Fruit fly (Drosophila melanogaster) S2 (cell line): ENCODE measurements around the gene Dok.

Experiments
- CG8478 ChIP-seq: fragments of >200 bp; optimal IDR thresholded peaks from 2 replicates; lab custom pipeline; 2018
- CTCF ChIP-seq, 2 experiments: fragments of >200 bp; optimal IDR thresholded peaks; 2 replicates each; lab custom pipeline; 2018

Gene Dok

DNA sequence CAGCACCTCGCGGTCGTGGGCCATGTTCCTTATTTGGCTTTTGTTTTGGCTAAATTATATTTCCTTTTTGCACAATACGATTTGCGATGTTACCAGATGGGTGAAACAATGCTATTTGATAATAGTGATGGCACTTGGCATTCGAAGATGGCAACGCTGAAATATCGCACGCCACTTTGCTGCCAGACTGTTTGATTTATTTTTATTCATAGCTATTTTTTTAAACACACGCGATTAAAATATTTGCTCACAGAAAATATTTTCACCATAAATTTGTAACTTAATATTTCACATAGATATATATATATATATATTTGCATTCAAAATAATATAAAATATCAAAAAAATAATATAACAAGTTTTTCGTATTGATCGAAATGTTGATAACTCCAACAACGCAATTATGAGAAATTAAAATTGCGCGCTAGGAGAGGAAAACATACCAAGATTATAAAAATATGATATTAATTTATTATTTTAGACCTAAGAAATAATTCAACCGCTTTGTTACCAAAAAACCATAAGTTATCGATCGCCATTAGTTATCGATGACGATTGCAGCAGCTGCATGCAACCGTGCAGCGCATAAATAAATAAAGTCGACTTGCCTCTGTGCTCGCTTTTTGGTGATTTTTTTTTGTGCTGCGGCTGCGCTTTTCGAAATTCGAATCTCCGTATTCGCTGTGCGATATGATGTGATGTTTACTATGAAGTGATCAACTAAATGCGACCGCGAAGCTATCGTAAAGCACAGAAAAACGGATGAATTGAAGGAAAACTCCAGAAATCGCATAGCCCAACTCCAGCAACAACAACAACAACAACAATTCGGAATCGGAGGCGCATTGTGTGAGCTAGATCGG is at the start of gene Dok, which contains the start of gene Atg5:
Gene Dok (plus strand): TSS at position 566 of the 863 bp plus-strand sequence.
Gene Atg5 (minus strand): TSS at position 122 of the 863 bp plus-strand sequence.
- peak in 1 of 2 experiments; percentile 26 for TF ChIP-seq CTCF (optimal IDR thresholded peaks at IDR 0.05; lab: Kevin White, UChicago)
- TF ChIP-seq CG8478 (lab: Kevin White, UChicago), result no peak

DNA sequence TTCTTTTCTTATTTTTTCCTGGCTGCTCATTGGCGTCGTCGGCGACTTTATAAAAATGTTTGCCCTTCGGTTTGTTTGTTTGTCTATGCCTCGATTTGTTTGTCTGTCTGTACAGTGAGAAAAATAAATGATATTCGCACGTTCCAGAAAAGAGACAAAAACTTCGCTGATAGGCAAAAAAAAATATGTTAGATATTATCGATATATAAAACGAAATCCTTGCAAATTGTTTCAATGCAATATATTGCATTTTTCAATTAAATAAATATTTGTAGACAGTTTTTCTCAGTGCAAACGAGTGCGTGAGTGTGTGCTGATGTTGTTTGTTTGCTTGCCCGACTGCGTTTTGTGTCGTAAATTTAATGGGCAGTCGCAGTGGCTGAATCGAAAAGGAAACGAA is 47.0 kb upstream of the Dok start:
- no peak for TF ChIP-seq CTCF (optimal IDR thresholded peaks at IDR 0.05; lab: Kevin White, UChicago)
- TF ChIP-seq CG8478 (lab: Kevin White, UChicago), result no peak

DNA sequence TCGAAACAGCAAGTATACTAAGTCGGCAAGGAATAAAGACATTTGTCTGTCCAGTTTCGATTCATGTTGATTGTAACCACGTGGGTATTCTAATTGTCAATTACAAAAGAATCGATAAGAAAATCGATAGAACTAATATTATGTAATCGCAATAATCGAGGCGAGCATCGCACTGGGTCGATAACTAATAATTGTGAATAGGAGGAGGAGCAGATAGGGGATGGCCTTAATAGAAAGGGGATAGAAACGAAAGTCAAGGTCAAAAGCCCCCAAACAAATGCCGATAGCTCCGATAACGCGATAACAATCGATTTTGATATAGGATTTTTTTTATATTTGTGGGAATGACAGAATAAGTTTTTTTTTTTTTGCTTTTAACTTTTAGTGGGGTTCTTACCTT is 39.0 kb upstream of the Dok start:
- no peak for TF ChIP-seq CTCF (optimal IDR thresholded peaks at IDR 0.05; lab: Kevin White, UChicago)
- no peak for TF ChIP-seq CG8478 (lab: Kevin White, UChicago)

DNA sequence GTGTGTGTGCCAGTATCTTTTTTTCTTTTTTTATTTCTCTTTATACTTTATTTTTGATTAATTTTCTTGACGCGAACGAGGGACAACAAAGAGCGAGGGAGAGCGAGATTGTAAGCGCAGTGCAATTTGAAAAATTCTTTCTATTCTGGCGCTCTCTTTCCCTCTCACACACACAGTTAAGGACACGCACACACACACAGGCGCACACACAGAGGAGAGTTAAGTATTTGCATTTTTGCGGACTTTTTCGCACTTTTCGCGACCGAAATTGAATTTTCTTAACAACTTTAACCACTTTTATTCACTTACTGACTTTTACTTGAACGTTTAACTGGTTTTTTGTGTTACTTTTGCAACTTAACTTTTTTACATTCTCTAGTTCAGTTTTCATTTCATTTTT is 38.6 kb upstream of the Dok start:
- no peak for TF ChIP-seq CTCF (optimal IDR thresholded peaks at IDR 0.05; lab: Kevin White, UChicago)
- no peak for TF ChIP-seq CG8478 (lab: Kevin White, UChicago)

DNA sequence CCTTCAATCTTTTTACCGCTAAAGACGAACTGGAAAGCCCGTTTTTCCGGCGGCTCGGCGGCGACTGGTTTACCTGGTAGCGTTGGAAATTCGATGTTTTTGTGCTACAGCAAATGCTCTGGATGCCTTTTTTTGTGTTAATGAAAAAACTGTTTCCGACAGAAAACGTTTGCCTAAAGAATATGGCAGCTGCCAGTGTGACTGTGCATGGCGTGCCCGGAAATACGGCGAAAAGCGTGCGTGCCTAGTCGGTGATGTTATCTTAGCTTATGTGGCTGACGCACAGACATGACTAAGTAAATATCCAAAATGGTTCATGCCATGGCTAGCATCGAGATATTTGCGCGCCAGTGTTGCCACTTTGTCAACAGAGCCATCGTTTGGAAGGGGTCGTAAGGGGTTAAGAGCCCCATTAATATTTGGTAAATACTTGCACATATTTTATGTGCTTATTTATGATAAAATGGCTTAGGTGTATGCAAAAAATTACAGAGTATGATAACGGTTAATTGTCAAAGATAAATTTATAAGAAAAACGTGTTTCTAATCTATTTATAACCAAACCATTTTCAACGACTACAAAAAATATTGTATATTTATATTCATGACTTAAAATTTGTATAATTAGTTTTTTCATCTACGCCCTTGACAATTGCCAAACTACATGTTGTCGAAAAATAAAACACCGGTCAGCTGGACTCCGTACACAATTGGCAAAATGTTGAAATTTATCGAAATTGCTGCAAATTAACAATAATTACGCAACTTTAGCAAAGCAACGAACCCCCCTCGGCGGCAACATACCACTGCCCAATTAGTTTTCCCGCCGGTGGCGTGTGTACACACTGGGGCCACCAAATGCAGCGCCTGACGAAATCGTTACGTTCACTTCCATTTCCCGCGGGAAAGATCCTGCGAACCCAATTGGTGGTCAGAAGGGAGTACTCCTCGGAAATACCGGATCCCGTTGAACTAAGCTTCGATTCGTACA is 37.7 kb upstream of the Dok start, which contains the start of gene CG2059:
Gene CG2059 (plus strand): TSS at position 364 of the 991 bp plus-strand sequence.
- peak; percentile 68 to 71 for TF ChIP-seq CTCF (optimal IDR thresholded peaks at IDR 0.05; lab: Kevin White, UChicago)
- TF ChIP-seq CG8478 (lab: Kevin White, UChicago), result no peak

DNA sequence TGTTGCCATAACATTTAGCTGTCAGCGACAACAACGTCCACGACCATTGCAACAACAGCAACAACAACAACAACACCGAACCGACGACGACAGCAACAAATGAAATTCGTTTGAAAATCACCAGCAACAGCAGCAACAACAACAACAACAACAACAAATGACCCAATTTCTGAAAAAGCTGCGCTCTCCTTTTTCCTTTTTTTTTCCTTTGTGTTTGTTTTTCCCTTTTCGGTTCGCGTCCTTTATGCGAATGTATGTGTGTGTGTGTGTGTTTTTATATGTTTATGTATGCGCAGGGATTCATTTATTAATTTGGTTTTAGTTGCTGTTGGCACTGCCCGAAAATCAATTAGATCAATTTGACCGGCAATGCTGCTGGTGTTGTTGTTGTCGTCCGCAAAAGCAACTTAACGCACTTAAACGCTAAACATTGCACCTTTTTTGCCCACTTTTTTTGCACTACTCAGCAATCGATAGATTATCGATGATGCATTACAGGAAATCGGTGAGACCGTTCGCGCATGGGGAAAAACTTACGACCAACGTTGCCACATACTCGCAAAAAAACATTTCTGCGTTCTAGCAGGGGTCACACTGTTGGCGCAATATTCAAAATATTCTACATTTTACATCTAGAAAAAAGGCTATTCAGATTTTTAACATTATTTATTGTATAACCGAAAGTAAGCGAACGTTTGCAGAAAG is 33.1 kb upstream of the Dok start, which contains the start of gene unc-119:
Gene unc-119 (minus strand): TSS at position 488 of the 705 bp plus-strand sequence.
- TF ChIP-seq CG8478 (lab: Kevin White, UChicago) (no peak), CTCF (optimal IDR thresholded peaks at IDR 0.05; lab: Kevin White, UChicago) (peak; percentile 42 to 60)

DNA sequence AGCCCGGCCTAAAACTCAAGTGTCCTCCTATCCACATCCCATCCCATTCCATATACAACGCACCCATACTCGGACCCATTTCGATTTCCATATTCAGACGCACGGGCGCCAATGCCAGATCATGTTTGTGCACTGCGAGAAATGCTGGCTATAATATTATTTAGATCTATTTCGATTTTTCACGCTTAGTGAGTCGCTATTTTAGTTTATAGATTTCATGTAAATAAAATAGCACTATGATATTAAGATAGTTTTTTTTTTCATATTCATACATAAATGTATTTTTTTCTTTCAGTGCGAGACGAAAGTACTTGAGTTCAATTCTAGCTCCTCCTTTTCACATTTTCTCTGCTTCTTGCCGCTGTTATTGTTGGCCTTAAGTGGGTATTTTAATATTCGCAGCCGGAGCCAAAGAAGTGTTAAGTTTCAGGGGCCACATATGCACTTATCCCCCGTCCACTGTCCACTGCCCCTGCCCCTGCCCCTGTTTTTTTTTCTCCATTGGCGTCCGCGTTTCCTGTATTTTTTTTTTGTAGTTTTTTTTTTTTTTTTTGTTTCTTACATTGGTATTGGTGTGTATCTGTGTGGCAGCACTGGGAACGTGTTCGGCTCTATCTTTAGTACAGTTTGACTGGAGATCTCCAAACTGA is 32.0 kb upstream of the Dok start:
- TF ChIP-seq CTCF (optimal IDR thresholded peaks at IDR 0.05; lab: Kevin White, UChicago) (no peak), CG8478 (lab: Kevin White, UChicago) (no peak)

DNA sequence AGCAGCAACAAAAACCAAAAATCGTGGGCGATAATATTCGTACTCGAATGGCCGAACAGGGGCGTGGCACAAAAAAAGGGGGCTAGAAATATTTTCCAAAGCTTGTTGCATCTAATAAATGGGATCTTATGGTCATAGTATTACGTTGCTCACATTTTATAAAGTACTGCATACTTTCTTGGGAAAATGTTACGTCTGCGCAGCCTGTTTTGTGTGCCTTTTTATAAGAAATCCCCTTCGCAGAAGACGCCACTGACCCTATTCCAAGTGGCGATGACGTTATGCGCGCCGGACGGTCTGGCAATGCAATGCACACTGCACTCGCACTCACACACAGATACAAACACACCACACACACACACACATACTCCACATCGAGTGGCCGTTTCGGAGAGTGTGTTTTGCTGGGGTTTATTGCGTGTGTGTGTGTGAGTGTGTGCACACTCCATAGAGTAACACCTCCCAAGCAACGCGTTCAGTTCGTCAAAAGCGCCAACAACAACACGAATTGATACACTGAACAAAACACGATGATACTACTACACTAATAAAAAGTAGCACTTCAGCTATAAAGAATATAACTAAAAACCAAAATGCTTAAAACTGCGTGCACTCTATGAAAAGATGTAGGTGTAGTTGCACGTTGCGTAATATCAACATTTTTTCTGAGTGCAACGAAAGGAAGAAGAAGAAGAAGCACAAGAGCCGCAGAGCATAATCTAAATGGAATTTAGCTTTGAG is 30.7 kb upstream of the Dok start:
- TF ChIP-seq CG8478 (lab: Kevin White, UChicago) (no peak), CTCF (optimal IDR thresholded peaks at IDR 0.05; lab: Kevin White, UChicago) (no peak)

DNA sequence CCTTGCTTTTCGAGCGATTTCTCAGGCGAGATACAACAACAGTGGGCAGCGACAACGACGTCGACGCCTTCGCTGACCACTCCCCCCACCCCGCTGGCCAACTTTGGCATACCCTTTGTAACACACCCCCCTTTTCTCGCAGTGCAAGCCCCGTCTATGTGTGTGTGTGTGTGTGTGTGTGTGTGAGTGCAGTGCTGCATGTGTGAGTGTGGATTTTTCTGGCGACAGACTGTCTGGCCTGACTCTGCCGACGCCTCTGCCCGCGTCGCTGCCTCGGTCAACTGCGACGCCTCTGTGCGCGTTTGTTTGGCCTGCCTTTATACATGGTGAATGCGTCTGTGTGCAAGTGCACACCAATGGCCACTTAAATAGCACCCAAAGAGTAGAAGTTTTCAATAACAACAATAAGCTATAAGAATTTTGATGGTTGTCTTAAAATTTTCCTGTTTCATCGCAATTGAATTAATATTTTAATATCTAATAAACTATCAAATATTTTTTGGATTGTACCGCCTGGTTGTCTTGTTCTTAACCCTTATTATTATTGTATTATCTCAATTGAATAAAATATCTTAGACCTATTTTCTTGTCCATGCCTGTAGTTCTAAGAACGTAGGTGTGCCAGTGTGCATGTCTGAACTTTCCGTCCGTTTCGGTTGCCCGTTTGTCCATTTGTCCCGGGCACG is 30.0 kb upstream of the Dok start:
- TF ChIP-seq CG8478 (lab: Kevin White, UChicago) (no peak), CTCF (optimal IDR thresholded peaks at IDR 0.05; lab: Kevin White, UChicago) (no peak)

DNA sequence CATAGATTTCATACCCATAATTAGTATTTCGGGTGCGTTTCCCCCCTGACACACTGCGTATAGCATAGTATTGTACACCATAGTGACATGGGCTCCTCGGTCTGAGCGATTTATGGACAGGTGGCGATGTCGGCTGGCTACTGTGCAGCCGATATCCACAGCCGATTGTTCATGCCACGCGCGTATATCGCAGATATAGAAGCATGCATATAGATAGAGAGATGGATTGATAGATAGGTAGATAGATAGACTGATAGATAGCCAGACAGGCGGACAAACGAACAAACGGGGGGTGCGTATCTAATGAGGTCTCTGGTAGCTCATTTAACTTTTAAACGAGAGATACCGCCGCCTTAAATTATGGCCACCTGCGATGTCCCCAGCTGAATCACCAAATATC is 28.0 kb upstream of the Dok start:
- TF ChIP-seq CG8478 (lab: Kevin White, UChicago), result no peak
- no peak for TF ChIP-seq CTCF (optimal IDR thresholded peaks at IDR 0.05; lab: Kevin White, UChicago)

DNA sequence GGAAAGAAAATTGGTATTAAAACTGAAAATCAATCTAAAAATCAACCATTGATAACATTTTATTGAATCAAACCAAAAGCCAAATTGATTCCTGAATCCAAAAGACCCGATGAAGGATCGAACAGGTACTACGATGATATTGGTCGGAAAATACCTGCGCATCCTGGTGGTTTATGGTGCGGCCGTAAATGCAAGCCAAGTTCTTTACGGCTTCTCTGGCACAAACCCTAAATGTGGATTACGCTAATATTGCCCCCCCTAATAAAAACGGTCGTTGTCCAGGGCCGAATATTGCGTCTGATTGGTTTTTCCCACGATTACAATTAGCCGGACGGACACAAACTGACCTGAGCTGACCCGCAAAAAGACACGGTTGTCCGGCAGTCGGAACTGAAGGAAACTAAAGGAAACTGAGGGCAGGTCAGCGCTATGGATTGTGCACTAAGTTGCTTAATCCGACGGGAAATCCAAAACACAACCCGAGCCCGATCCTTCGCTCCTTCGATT is 27.2 kb upstream of the Dok start:
- TF ChIP-seq CTCF (optimal IDR thresholded peaks at IDR 0.05; lab: Kevin White, UChicago) (no peak), CG8478 (lab: Kevin White, UChicago) (no peak)

DNA sequence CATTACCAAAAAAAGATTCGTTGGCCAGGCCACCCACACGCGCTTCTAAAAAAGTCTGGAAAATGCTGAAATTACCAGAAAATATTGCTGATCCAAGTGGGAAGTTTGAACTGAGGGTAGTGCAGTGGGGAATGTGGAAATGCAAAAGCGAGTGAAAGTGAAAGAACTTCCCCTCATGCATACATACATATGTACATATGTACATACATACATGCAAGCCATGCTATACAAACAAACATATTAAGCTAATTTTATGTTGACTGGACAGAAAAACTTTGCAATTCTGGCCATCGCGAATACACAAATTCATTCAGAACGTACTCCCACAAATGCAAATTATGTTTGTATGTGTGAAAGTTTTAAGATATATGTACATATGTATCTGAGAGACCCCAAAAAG is 25.7 kb upstream of the Dok start:
- TF ChIP-seq CG8478 (lab: Kevin White, UChicago) (no peak), CTCF (optimal IDR thresholded peaks at IDR 0.05; lab: Kevin White, UChicago) (no peak)
